Worm (Caenorhabditis elegans): Measurements from ENCODE around the gene K01C8.2.

K01C8.2 gene

ce11 chrII:8278415-8278814, 9.2 kb upstream of the K01C8.2 start, which contains the start of the genes mrpl-10 and clec-142:
Gene mrpl-10 (minus strand): TSS chrII:8278515.
Gene clec-142 (plus strand): TSS chrII:8278678.
- TF ChIP-seq snpc-4 (GFP tag; optimal IDR thresholded peaks at IDR 0.05) (no peak), snpc-4 (tag; optimal IDR thresholded peaks at IDR 0.05) (no peak), let-607 (tag; optimal IDR thresholded peaks at IDR 0.05) (no peak), T07F8.4 (tag; optimal IDR thresholded peaks at IDR 0.05) (no peak), C06A6.2 (GFP tag; conservative IDR thresholded peaks at IDR 0.05) (no peak), unc-62 (GFP tag; optimal IDR thresholded peaks at IDR 0.05) (no peak), snpc-3.4 (tag; optimal IDR thresholded peaks at IDR 0.05) (no peak), atf-7 (tag; optimal IDR thresholded peaks at IDR 0.05) (no peak), attf-5 (GFP tag; optimal IDR thresholded peaks at IDR 0.05) (no peak), K12H6.12 (tag; optimal IDR thresholded peaks at IDR 0.05) (no peak), ztf-3 (GFP tag; optimal IDR thresholded peaks at IDR 0.05) (no peak), ztf-26 (tag; optimal IDR thresholded peaks at IDR 0.05) (no peak), mes-4 (tag; optimal IDR thresholded peaks at IDR 0.05) (no peak), attf-3 (GFP tag; conservative IDR thresholded peaks at IDR 0.05) (no peak), somi-1 (GFP tag; optimal IDR thresholded peaks at IDR 0.05) (no peak), ceh-27 (GFP tag; optimal IDR thresholded peaks at IDR 0.05) (no peak), Y67H2A.10 (GFP tag; conservative IDR thresholded peaks at IDR 0.05) (no peak)

ce11 chrII:8276057-8276456, 6.8 kb upstream of the K01C8.2 start, which contains the start of the genes gei-14 and slc-25A32:
Gene gei-14 (minus strand): TSS chrII:8276231.
Gene slc-25A32 (plus strand): TSS chrII:8276298.
- no peak for TF ChIP-seq unc-62 (GFP tag; optimal IDR thresholded peaks at IDR 0.05)
- no peak for TF ChIP-seq K11D2.4 (GFP tag; IDR thresholded peaks at IDR 0.05)
- TF ChIP-seq F52B5.7 (tag; optimal IDR thresholded peaks at IDR 0.05): no peak
- TF ChIP-seq tlf-1 (GFP tag; optimal IDR thresholded peaks at IDR 0.05): peak; percentile 50
- no peak for TF ChIP-seq ceh-79 (tag; optimal IDR thresholded peaks at IDR 0.05)
- TF ChIP-seq ceh-100 (GFP tag; IDR thresholded peaks at IDR 0.05): 0 out of 2 replicates have a peak, but pooled peaks have one; percentile 31
- no peak for TF ChIP-seq zfh-2 (GFP tag; conservative IDR thresholded peaks at IDR 0.05)
- no peak for TF ChIP-seq ets-4 (GFP tag; optimal IDR thresholded peaks at IDR 0.05)
- TF ChIP-seq nhr-80 (tag; optimal IDR thresholded peaks at IDR 0.05): no peak
- TF ChIP-seq rpc-1 (optimal IDR thresholded peaks at IDR 0.05): no peak
- no peak for TF ChIP-seq rpc-1 (tag; optimal IDR thresholded peaks at IDR 0.05)
- TF ChIP-seq Y56A3A.18 (GFP tag; IDR thresholded peaks at IDR 0.05): no peak
- TF ChIP-seq fkh-3 (tag; optimal IDR thresholded peaks at IDR 0.05): no peak
- TF ChIP-seq lin-35 (GFP tag; optimal IDR thresholded peaks at IDR 0.05): peak; percentile 50 to 75 (median 65)
- TF ChIP-seq F55B11.4 (tag; optimal IDR thresholded peaks at IDR 0.05; ENCODE audit: borderline replicate concordance, insufficient read depth): no peak
- TF ChIP-seq ceh-91 (GFP tag; IDR thresholded peaks at IDR 0.05): peak; percentile 87
- TF ChIP-seq nhr-120 (GFP tag; IDR thresholded peaks at IDR 0.05): no peak
- peak; percentile 73; the same call in 1 of the 2 replicates for TF ChIP-seq madf-3 (GFP tag; IDR thresholded peaks at IDR 0.05)
- peak; percentile 88 for TF ChIP-seq efl-1 (GFP tag; optimal IDR thresholded peaks at IDR 0.05)
- peak; percentile 0 for TF ChIP-seq snpc-1.1 (tag; optimal IDR thresholded peaks at IDR 0.05; ENCODE audit: insufficient read depth)
- TF ChIP-seq zim-3 (tag; optimal IDR thresholded peaks at IDR 0.05): no peak
- no peak for TF ChIP-seq lin-40 (tag; optimal IDR thresholded peaks at IDR 0.05)
- TF ChIP-seq snpc-1.3 (tag; optimal IDR thresholded peaks at IDR 0.05; ENCODE audit: insufficient read depth): no peak
- no peak for TF ChIP-seq Y79H2A.3 (GFP tag; conservative IDR thresholded peaks at IDR 0.05)
- TF ChIP-seq cebp-1 (GFP tag; IDR thresholded peaks at IDR 0.05): no peak
- peak; percentile 30 for TF ChIP-seq cebp-1 (tag; optimal IDR thresholded peaks at IDR 0.05)
- TF ChIP-seq mcd-1 (GFP tag; IDR thresholded peaks at IDR 0.05): peak; percentile 52; the same call in 1 of the 2 replicates
- TF ChIP-seq nfya-2 (GFP tag; IDR thresholded peaks at IDR 0.05): no peak
- TF ChIP-seq dpl-1 (GFP tag; optimal IDR thresholded peaks at IDR 0.05): peak; percentile 83
- no peak for TF ChIP-seq ceh-27 (GFP tag; optimal IDR thresholded peaks at IDR 0.05)
- TF ChIP-seq ztf-26 (tag; optimal IDR thresholded peaks at IDR 0.05): no peak
- TF ChIP-seq lsl-1 (GFP tag; optimal IDR thresholded peaks at IDR 0.05): peak; percentile 94
- peak; percentile 31; the same call in 1 of the 2 replicates for TF ChIP-seq pbrm-1 (GFP tag; IDR thresholded peaks at IDR 0.05)
- no peak for TF ChIP-seq ztf-22 (GFP tag; optimal IDR thresholded peaks at IDR 0.05)

Measured in whole organism, young adult.